Worm (Caenorhabditis elegans) whole organism, L4/young adult: ENCODE data around the gene clec-189.

Experiments
- W03F9.2 ChIP-seq: fragments of 150-350 bp; optimal IDR thresholded peaks from 2 replicates; lab custom pipeline; 2014; ENCODE audit warnings: missing biosample characterization, missing genetic modification characterization
- dao-5 ChIP-seq: sonication (generic microtip); optimal IDR thresholded peaks from 2 replicates; lab custom pipeline; 2016; ENCODE audit warnings: missing genotype, missing genetic modification characterization, moderate library complexity, missing compliant biosample characterization
- him-1 ChIP-seq: sonication (generic microtip); optimal IDR thresholded peaks from 2 replicates; lab custom pipeline; 2016; ENCODE audit warnings: missing genotype, missing genetic modification reagents, missing genetic modification characterization, missing compliant biosample characterization

- TF ChIP-seq W03F9.2 (tag; lab: Kevin White, UChicago) (no peak), dao-5 (tag; lab: Kevin White, UChicago) (no peak), him-1 (no peak)
These were observed 13.4 kb upstream of the clec-189 start for ce11 chrIV:15107218-15107617.
